Fruit fly (Drosophila melanogaster) whole organism, embryonic: ENCODE data around the gene CG12448.
A peak's percentile ranks its signal among the peaks of the same experiment; 100 is the strongest.

ENCODE experiments used
- ATbp ChIP-seq: fragments of 200-800 bp; sonication (Bioruptor generic); optimal IDR thresholded peaks from 2 replicates; lab custom pipeline; 2017; ENCODE audit warnings: missing biosample characterization, mild to moderate bottlenecking, missing genetic modification characterization, missing genetic modification reagents
- Aef1 ChIP-seq: fragments of 200-800 bp; sonication (Bioruptor generic); IDR thresholded peaks from 3 replicates; pipeline ENCODE4 v1.3.6; 2022; ENCODE audit warnings: missing biosample characterization, missing genetic modification characterization
- Atf3 ChIP-seq: fragments of 200-800 bp; sonication (Bioruptor generic); optimal IDR thresholded peaks from 3 replicates; lab custom pipeline; 2016; ENCODE audit warnings: missing biosample characterization, missing genetic modification characterization
- Bdp1 ChIP-seq: fragments of 200-800 bp; sonication (Bioruptor generic); optimal IDR thresholded peaks from 3 replicates; lab custom pipeline; 2016; ENCODE audit warnings: missing biosample characterization, missing genetic modification characterization
- Bgb ChIP-seq: fragments of 200-800 bp; sonication (Bioruptor generic); IDR thresholded peaks from 2 replicates; pipeline ENCODE4 v1.3.6; 2022; ENCODE audit warnings: missing biosample characterization, missing genetic modification characterization; ENCODE audit not compliant: partially characterized antibody
- CG10543 ChIP-seq: fragments of 200-800 bp; sonication (Bioruptor generic); optimal IDR thresholded peaks from 3 replicates; lab custom pipeline; 2017; ENCODE audit warnings: missing biosample characterization, mild to moderate bottlenecking, missing genetic modification characterization, moderate library complexity
- CG12219 ChIP-seq: fragments of 200-800 bp; sonication (Bioruptor generic); optimal IDR thresholded peaks from 3 replicates; lab custom pipeline; 2018; ENCODE audit warnings: missing biosample characterization, mild to moderate bottlenecking, missing genetic modification characterization
- CG13624 ChIP-seq: fragments of 200-800 bp; sonication (Bioruptor generic); optimal IDR thresholded peaks from 2 replicates; lab custom pipeline; 2016; ENCODE audit warnings: missing biosample characterization, missing genetic modification characterization
- CG14441 ChIP-seq: fragments of 200-800 bp; sonication (Bioruptor generic); IDR thresholded peaks from 2 replicates; pipeline ENCODE4 v1.3.6; 2022; ENCODE audit warnings: missing biosample characterization, missing genetic modification characterization
- CG1529 ChIP-seq: fragments of 200-800 bp; sonication (Bioruptor generic); optimal IDR thresholded peaks from 3 replicates; lab custom pipeline; 2018; ENCODE audit warnings: missing biosample characterization, missing genetic modification characterization
- CG15514 ChIP-seq: fragments of 200-800 bp; sonication (Bioruptor generic); optimal IDR thresholded peaks from 3 replicates; lab custom pipeline; 2017; ENCODE audit warnings: missing biosample characterization, missing genetic modification characterization, mild to moderate bottlenecking, moderate library complexity, missing genetic modification reagents
- CG17568 ChIP-seq: fragments of 200-800 bp; sonication (Bioruptor generic); optimal IDR thresholded peaks from 2 replicates; lab custom pipeline; 2018; ENCODE audit warnings: missing biosample characterization, mild to moderate bottlenecking, missing genetic modification characterization, moderate library complexity
- CG31224 ChIP-seq: fragments of 200-800 bp; sonication (Bioruptor generic); IDR thresholded peaks from 2 replicates; pipeline ENCODE4 v1.3.6; 2022; ENCODE audit warnings: missing biosample characterization, missing genetic modification characterization
- CG4360 ChIP-seq: fragments of 200-800 bp; sonication (Bioruptor generic); IDR thresholded peaks from 2 replicates; pipeline ENCODE4 v1.3.6; 2022; ENCODE audit warnings: missing biosample characterization, missing genetic modification characterization
- CG6175 ChIP-seq: fragments of 200-800 bp; sonication (Bioruptor generic); IDR thresholded peaks from 3 replicates; pipeline ENCODE4 v1.3.6; 2022; ENCODE audit warnings: missing biosample characterization, missing genetic modification characterization
- CG6683 ChIP-seq: fragments of 200-800 bp; sonication (Bioruptor generic); optimal IDR thresholded peaks from 2 replicates; lab custom pipeline; 2017; ENCODE audit warnings: missing biosample characterization, mild to moderate bottlenecking, missing genetic modification characterization, missing genetic modification reagents
- CG6791 ChIP-seq: fragments of 200-800 bp; sonication (Bioruptor generic); IDR thresholded peaks from 3 replicates; pipeline ENCODE4 v1.3.6; 2022; ENCODE audit warnings: missing biosample characterization, missing genetic modification characterization; ENCODE audit not compliant: partially characterized antibody
- CG6813 ChIP-seq: fragments of 200-800 bp; sonication (Bioruptor generic); optimal IDR thresholded peaks from 2 replicates; lab custom pipeline; 2017; ENCODE audit warnings: missing biosample characterization, missing genetic modification characterization, mild to moderate bottlenecking, moderate library complexity, missing genetic modification reagents
- CG8281 ChIP-seq: fragments of 200-800 bp; sonication (Bioruptor generic); optimal IDR thresholded peaks from 2 replicates; lab custom pipeline; 2018; ENCODE audit warnings: missing biosample characterization, mild to moderate bottlenecking, missing genetic modification characterization, moderate library complexity
- D19A ChIP-seq: fragments of 200-800 bp; optimal IDR thresholded peaks from 3 replicates; lab custom pipeline; 2019; ENCODE audit warnings: missing biosample characterization, mild to moderate bottlenecking, missing genetic modification characterization, moderate library complexity
- Elba2 ChIP-seq: fragments of 200-800 bp; sonication (Bioruptor generic); optimal IDR thresholded peaks from 3 replicates; lab custom pipeline; 2016; ENCODE audit warnings: missing biosample characterization, missing genetic modification characterization
- Hr39 ChIP-seq: fragments of >200 bp; optimal IDR thresholded peaks from 2 replicates; lab custom pipeline; 2017
- Hsf ChIP-seq: fragments of 200-800 bp; sonication (Bioruptor generic); optimal IDR thresholded peaks from 3 replicates; lab custom pipeline; 2016; ENCODE audit warnings: missing biosample characterization, missing genetic modification characterization
- MESR4 ChIP-seq: fragments of 200-800 bp; sonication (Bioruptor generic); optimal IDR thresholded peaks from 2 replicates; lab custom pipeline; 2018; ENCODE audit warnings: missing biosample characterization, mild to moderate bottlenecking, missing genetic modification characterization, moderate library complexity
- Mrtf ChIP-seq: fragments of 200-800 bp; sonication (Bioruptor generic); IDR thresholded peaks from 3 replicates; pipeline ENCODE4 v1.3.6; 2022; ENCODE audit warnings: missing biosample characterization, missing genetic modification characterization
- Opbp ChIP-seq: fragments of 200-800 bp; sonication (Bioruptor generic); IDR thresholded peaks from 3 replicates; pipeline ENCODE4 v1.3.6; 2022; ENCODE audit warnings: missing biosample characterization, missing genetic modification characterization; ENCODE audit not compliant: partially characterized antibody
- Poxn ChIP-seq: fragments of 200-800 bp; sonication (Bioruptor generic); IDR thresholded peaks from 2 replicates; pipeline ENCODE4 v1.3.6; 2022; ENCODE audit warnings: missing biosample characterization, missing genetic modification characterization
- Rx ChIP-seq: fragments of 200-800 bp; sonication (Bioruptor generic); IDR thresholded peaks from 2 replicates; pipeline ENCODE4 v1.3.6; 2022; ENCODE audit warnings: missing biosample characterization, missing genetic modification characterization
- Sox100B ChIP-seq: fragments of 200-800 bp; sonication (Bioruptor generic); optimal IDR thresholded peaks from 3 replicates; lab custom pipeline; 2018; ENCODE audit warnings: missing biosample characterization, mild to moderate bottlenecking, missing genetic modification characterization
- ap ChIP-seq: fragments of 200-800 bp; sonication (Bioruptor generic); IDR thresholded peaks from 2 replicates; pipeline ENCODE4 v1.3.6; 2022; ENCODE audit warnings: missing biosample characterization, missing genetic modification characterization
- ato ChIP-seq: fragments of 200-800 bp; sonication (Bioruptor generic); IDR thresholded peaks from 2 replicates; pipeline ENCODE4 v1.3.6; 2022; ENCODE audit warnings: missing biosample characterization, missing genetic modification characterization; ENCODE audit not compliant: partially characterized antibody
- cas ChIP-seq: fragments of 200-800 bp; sonication (Bioruptor generic); IDR thresholded peaks from 2 replicates; pipeline ENCODE4 v1.3.6; 2022; ENCODE audit warnings: missing biosample characterization, missing genetic modification characterization
- chm ChIP-seq: fragments of 200-800 bp; sonication (Bioruptor generic); IDR thresholded peaks from 2 replicates; pipeline ENCODE4 v1.3.6; 2022; ENCODE audit warnings: missing biosample characterization, missing genetic modification characterization
- ewg ChIP-seq: fragments of 200-800 bp; sonication (Bioruptor generic); optimal IDR thresholded peaks from 3 replicates; lab custom pipeline; 2017; ENCODE audit warnings: mild to moderate bottlenecking, missing biosample characterization, missing genetic modification reagents, missing genetic modification characterization
- fd3F ChIP-seq: fragments of 200-800 bp; sonication (Bioruptor generic); optimal IDR thresholded peaks from 2 replicates; lab custom pipeline; 2018; ENCODE audit warnings: missing biosample characterization, mild to moderate bottlenecking, missing genetic modification characterization, moderate library complexity
- gem ChIP-seq: fragments of 200-800 bp; sonication (Bioruptor generic); optimal IDR thresholded peaks from 2 replicates; lab custom pipeline; 2019; ENCODE audit warnings: missing biosample characterization, mild to moderate bottlenecking, missing genetic modification characterization, moderate library complexity
- gsb ChIP-seq: fragments of 200-800 bp; sonication (Bioruptor generic); IDR thresholded peaks from 2 replicates; pipeline ENCODE4 v1.3.6; 2022; ENCODE audit warnings: missing biosample characterization, missing genetic modification characterization
- knrl ChIP-seq: fragments of 200-800 bp; sonication (Bioruptor generic); IDR thresholded peaks from 3 replicates; pipeline ENCODE4 v1.3.6; 2022; ENCODE audit warnings: missing biosample characterization, missing genetic modification characterization; ENCODE audit not compliant: partially characterized antibody
- onecut ChIP-seq: fragments of 200-800 bp; sonication (Bioruptor generic); IDR thresholded peaks from 2 replicates; pipeline ENCODE4 v1.3.6; 2022; ENCODE audit warnings: missing biosample characterization, missing genetic modification characterization
- pb ChIP-seq: fragments of 200-800 bp; sonication (Bioruptor generic); optimal IDR thresholded peaks from 3 replicates; lab custom pipeline; 2016; ENCODE audit warnings: missing biosample characterization, missing genetic modification characterization
- pfk ChIP-seq: fragments of 200-800 bp; sonication (Bioruptor generic); optimal IDR thresholded peaks from 2 replicates; lab custom pipeline; 2018; ENCODE audit warnings: missing biosample characterization, mild to moderate bottlenecking, missing genetic modification characterization, moderate library complexity
- ranshi ChIP-seq: fragments of 200-800 bp; sonication (Bioruptor generic); IDR thresholded peaks from 2 replicates; pipeline ENCODE4 v1.3.6; 2022; ENCODE audit warnings: missing biosample characterization, missing genetic modification characterization
- ro ChIP-seq: fragments of 200-800 bp; sonication (Bioruptor generic); IDR thresholded peaks from 2 replicates; pipeline ENCODE4 v1.3.6; 2022; ENCODE audit warnings: missing biosample characterization, missing genetic modification characterization
- shn ChIP-seq: fragments of 200-800 bp; sonication (Bioruptor generic); optimal IDR thresholded peaks from 3 replicates; lab custom pipeline; 2016; ENCODE audit warnings: missing biosample characterization, missing genetic modification characterization
- sna ChIP-seq: fragments of 200-800 bp; sonication (Bioruptor generic); IDR thresholded peaks from 2 replicates; pipeline ENCODE4 v1.3.6; 2022; ENCODE audit warnings: missing biosample characterization, missing genetic modification characterization; ENCODE audit not compliant: partially characterized antibody
- tup ChIP-seq: fragments of 200-800 bp; sonication (Bioruptor generic); optimal IDR thresholded peaks from 2 replicates; lab custom pipeline; 2016; ENCODE audit warnings: missing biosample characterization, mild to moderate bottlenecking, missing genetic modification characterization, moderate library complexity
- wdn ChIP-seq: fragments of 200-800 bp; sonication (Bioruptor generic); IDR thresholded peaks from 2 replicates; pipeline ENCODE4 v1.3.6; 2022; ENCODE audit warnings: missing biosample characterization, missing genetic modification characterization

CG12448 gene

dm6 chr2L:15912008-15912900, 29.0 kb upstream of the CG12448 start (continued):
- TF ChIP-seq CG31224 (GFP tag; lab: Robert Waterston, UW), result peak; percentile 94
- TF ChIP-seq chm (GFP tag; lab: Robert Waterston, UW), result no peak
- peak; percentile 78 for TF ChIP-seq CG8281
- peak; percentile 72 for TF ChIP-seq CG17568 (GFP tag; lab: Kevin White, UChicago)
- peak; percentile 88 for TF ChIP-seq Aef1
- peak; percentile 78 for TF ChIP-seq CG10543 (GFP tag; lab: Kevin White, UChicago)
- TF ChIP-seq gsb, result peak; percentile 78
- TF ChIP-seq CG6175, result 0 out of 3 replicates have a peak, but pooled peaks have one; percentile 24
- TF ChIP-seq Poxn (GFP tag; lab: Robert Waterston, UW), result peak; percentile 72
- TF ChIP-seq CG6813 (GFP tag; lab: Kevin White, UChicago), result peak; percentile 47
- TF ChIP-seq ro (GFP tag; lab: Robert Waterston, UW), result peak; percentile 76
- no peak for TF ChIP-seq Hr39 (lab: Kevin White, UChicago)
- no peak for TF ChIP-seq Opbp (GFP tag; lab: Robert Waterston, UW)
- peak; percentile 86; the same call in 2 of the 3 replicates for TF ChIP-seq Mrtf (GFP tag; lab: Robert Waterston, UW)
- peak; percentile 71; the same call in 1 of the 2 replicates for TF ChIP-seq Rx (GFP tag; lab: Robert Waterston, UW)
- peak; percentile 97 for TF ChIP-seq gem (tag; lab: Kevin White, UChicago)
- TF ChIP-seq ap (GFP tag; lab: Robert Waterston, UW), result peak; percentile 79
- no peak for TF ChIP-seq Elba2 (GFP tag; lab: Kevin White, UChicago)
- TF ChIP-seq Sox100B (GFP tag; lab: Kevin White, UChicago), result peak; percentile 95
- TF ChIP-seq D19A (tag; lab: Kevin White, UChicago), result peak; percentile 89
- TF ChIP-seq ato (GFP tag; lab: Robert Waterston, UW), result peak; percentile 35; the same call in 1 of the 2 replicates
- peak; percentile 18; the same call in 1 of the 2 replicates for TF ChIP-seq cas (GFP tag; lab: Robert Waterston, UW)
- peak; percentile 81 for TF ChIP-seq CG12219 (GFP tag; lab: Kevin White, UChicago)
- TF ChIP-seq wdn (GFP tag; lab: Robert Waterston, UW), result no peak; the same call in none of the 2 replicates
- TF ChIP-seq knrl (GFP tag; lab: Robert Waterston, UW), result no peak
- no peak for TF ChIP-seq MESR4 (GFP tag; lab: Kevin White, UChicago)
- peak; percentile 61 for TF ChIP-seq onecut (GFP tag; lab: Robert Waterston, UW)
- TF ChIP-seq ATbp (GFP tag; lab: Kevin White, UChicago), result peak; percentile 88
- TF ChIP-seq Bdp1 (GFP tag; lab: Kevin White, UChicago), result no peak
- no peak for TF ChIP-seq pb
- TF ChIP-seq CG4360 (GFP tag; lab: Robert Waterston, UW), result no peak
- TF ChIP-seq CG14441, result peak; percentile 86
- TF ChIP-seq CG13624 (GFP tag; lab: Kevin White, UChicago), result no peak
- peak; percentile 96 for TF ChIP-seq fd3F (GFP tag; lab: Kevin White, UChicago)
- peak; percentile 58; the same call in 1 of the 2 replicates for TF ChIP-seq Bgb (GFP tag; lab: Robert Waterston, UW)
- TF ChIP-seq shn (GFP tag; lab: Kevin White, UChicago), result no peak
- peak; percentile 86 for TF ChIP-seq ewg (GFP tag; lab: Kevin White, UChicago)
- TF ChIP-seq ranshi, result peak; percentile 89
- no peak for TF ChIP-seq Atf3 (GFP tag; lab: Kevin White, UChicago)
- 0 out of 3 replicates have a peak, but pooled peaks have one; percentile 22 for TF ChIP-seq CG6791
- peak; percentile 61 for TF ChIP-seq CG15514 (GFP tag; lab: Kevin White, UChicago)
- TF ChIP-seq sna (GFP tag; lab: Robert Waterston, UW), result no peak
- TF ChIP-seq Hsf (GFP tag; lab: Kevin White, UChicago), result peak; percentile 55
- TF ChIP-seq pfk (GFP tag; lab: Kevin White, UChicago), result no peak
- TF ChIP-seq CG1529 (GFP tag; lab: Kevin White, UChicago), result peak; percentile 78
- peak; percentile 41 for TF ChIP-seq tup (GFP tag; lab: Kevin White, UChicago)
- TF ChIP-seq CG6683, result peak; percentile 85
